Fruit fly (Drosophila melanogaster): ENCODE measurements around the gene CG11722.

CG11722 gene

DNA sequence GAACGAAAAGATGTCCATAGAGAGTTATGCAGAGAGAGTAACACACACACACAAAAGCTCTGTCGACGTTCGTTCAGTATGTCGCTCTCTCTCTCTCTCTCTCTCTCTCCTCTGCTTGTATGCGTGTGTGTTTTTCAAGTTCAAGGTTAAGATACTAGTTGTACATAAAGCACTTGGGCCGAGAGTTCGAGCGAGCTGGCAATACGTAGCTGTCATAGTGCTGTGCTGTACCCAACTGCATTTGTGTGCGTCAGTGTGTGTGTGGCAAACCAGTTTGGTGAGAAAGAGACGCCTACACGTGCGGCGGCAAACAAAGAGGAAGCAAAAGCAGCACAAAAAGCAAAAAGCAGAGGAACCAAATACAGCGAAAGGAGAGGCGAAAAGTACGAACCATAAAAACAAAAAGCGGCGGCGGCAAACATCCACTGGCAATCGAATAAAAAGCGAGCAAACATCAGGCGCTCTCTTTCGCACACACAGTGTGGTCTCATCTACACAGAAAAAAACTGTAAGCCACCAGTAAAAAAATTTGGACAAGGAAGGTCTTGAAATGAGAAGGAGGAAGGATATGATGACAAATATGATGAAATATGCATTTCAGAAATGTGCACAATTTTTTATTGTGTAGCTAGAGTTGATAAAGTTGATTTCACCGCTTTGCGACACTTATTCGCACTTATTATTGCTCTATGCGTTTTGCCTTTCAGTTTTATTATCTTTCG, 42.0 kb upstream of the CG11722 start (continued):
- 0 out of 2 replicates have a peak, but pooled peaks have one; percentile 18 for TF ChIP-seq aop (GFP tag; IDR thresholded peaks at IDR 0.05)
- peak; percentile 62 for TF ChIP-seq grau (tag; optimal IDR thresholded peaks at IDR 0.05)
- TF ChIP-seq ci (GFP tag; IDR thresholded peaks at IDR 0.05), result peak; percentile 62; the same call in 2 of the 3 replicates
- no peak for TF ChIP-seq fd3F (GFP tag; optimal IDR thresholded peaks at IDR 0.05)
- no peak for TF ChIP-seq tap (tag; optimal IDR thresholded peaks at IDR 0.05)
- TF ChIP-seq pros (GFP tag; optimal IDR thresholded peaks at IDR 0.05), result peak; percentile 80
- TF ChIP-seq Dref (GFP tag; IDR thresholded peaks at IDR 0.05), result no peak
- TF ChIP-seq lov (optimal IDR thresholded peaks at IDR 0.05), result no peak
- no peak for TF ChIP-seq lov (GFP tag; IDR thresholded peaks at IDR 0.05)
- no peak for TF ChIP-seq fd64A (GFP tag; optimal IDR thresholded peaks at IDR 0.05)
- no peak for TF ChIP-seq CG10565 (GFP tag; optimal IDR thresholded peaks at IDR 0.05)
- peak; percentile 68 for TF ChIP-seq sd (tag; optimal IDR thresholded peaks at IDR 0.05)
- peak; percentile 70 for TF ChIP-seq CG9727 (GFP tag; optimal IDR thresholded peaks at IDR 0.05)
- TF ChIP-seq row (GFP tag; IDR thresholded peaks at IDR 0.05), result peak; percentile 66
- TF ChIP-seq hkb (optimal IDR thresholded peaks at IDR 0.05), result no peak
- TF ChIP-seq hkb (GFP tag; IDR thresholded peaks at IDR 0.05), result peak; percentile 58
- peak; percentile 39 for TF ChIP-seq disco-r (GFP tag; optimal IDR thresholded peaks at IDR 0.05)
- TF ChIP-seq CG7839 (tag; optimal IDR thresholded peaks at IDR 0.05), result peak; percentile 69
- peak; percentile 16; the same call in 1 of the 3 replicates for TF ChIP-seq gce (GFP tag; IDR thresholded peaks at IDR 0.05)
- peak; percentile 75 for TF ChIP-seq Hsf (GFP tag; optimal IDR thresholded peaks at IDR 0.05)
- TF ChIP-seq CG34224 (GFP tag; IDR thresholded peaks at IDR 0.05; ENCODE audit: partially characterized antibody), result no peak
- TF ChIP-seq caup (GFP tag; optimal IDR thresholded peaks at IDR 0.05; ENCODE audit: severe bottlenecking), result peak; percentile 41
- no peak for TF ChIP-seq B-H1 (GFP tag; IDR thresholded peaks at IDR 0.05)
- TF ChIP-seq D19B (GFP tag; optimal IDR thresholded peaks at IDR 0.05), result peak; percentile 39
- TF ChIP-seq CG10431 (GFP tag; optimal IDR thresholded peaks at IDR 0.05), result no peak
- TF ChIP-seq CG5180 (GFP tag; optimal IDR thresholded peaks at IDR 0.05), result no peak
- peak; percentile 82 for TF ChIP-seq lbe (GFP tag; optimal IDR thresholded peaks at IDR 0.05)
- TF ChIP-seq CHES-1-like (GFP tag; optimal IDR thresholded peaks at IDR 0.05), result peak; percentile 67
- TF ChIP-seq CG12299 (tag; optimal IDR thresholded peaks at IDR 0.05), result no peak
- TF ChIP-seq CG17359 (tag; optimal IDR thresholded peaks at IDR 0.05), result peak; percentile 62
- TF ChIP-seq CG10543 (GFP tag; optimal IDR thresholded peaks at IDR 0.05), result no peak
- peak; percentile 72 for TF ChIP-seq CG30403 (GFP tag; optimal IDR thresholded peaks at IDR 0.05)
- TF ChIP-seq CG8281 (tag; optimal IDR thresholded peaks at IDR 0.05), result no peak
- TF ChIP-seq CG33557 (GFP tag; optimal IDR thresholded peaks at IDR 0.05), result no peak
- TF ChIP-seq sima (GFP tag; optimal IDR thresholded peaks at IDR 0.05), result no peak
- TF ChIP-seq CG14860 (GFP tag; IDR thresholded peaks at IDR 0.05; ENCODE audit: partially characterized antibody), result no peak
- TF ChIP-seq lola (GFP tag; optimal IDR thresholded peaks at IDR 0.05), result no peak
- peak; percentile 43 for TF ChIP-seq Deaf1 (tag; optimal IDR thresholded peaks at IDR 0.05)
- no peak for TF ChIP-seq Hey (tag; optimal IDR thresholded peaks at IDR 0.05)
- TF ChIP-seq CG11695 (GFP tag; IDR thresholded peaks at IDR 0.05), result no peak
- TF ChIP-seq CG8944 (GFP tag; optimal IDR thresholded peaks at IDR 0.05), result peak; percentile 69
- peak; percentile 60 for TF ChIP-seq ATbp (GFP tag; optimal IDR thresholded peaks at IDR 0.05)
- peak; percentile 51 for TF ChIP-seq CG11398 (GFP tag; optimal IDR thresholded peaks at IDR 0.05)
- TF ChIP-seq CG4820 (GFP tag; optimal IDR thresholded peaks at IDR 0.05), result peak; percentile 53
- no peak for TF ChIP-seq CG10274 (GFP tag; optimal IDR thresholded peaks at IDR 0.05)
- TF ChIP-seq Asciz (GFP tag; optimal IDR thresholded peaks at IDR 0.05), result peak; percentile 51
- peak; percentile 87 for TF ChIP-seq abd-A (tag; optimal IDR thresholded peaks at IDR 0.05)
- TF ChIP-seq Pdp1 (GFP tag; optimal IDR thresholded peaks at IDR 0.05), result peak; percentile 62 to 79
- no peak; the same call in 1 of the 2 replicates for TF ChIP-seq esg (GFP tag; conservative IDR thresholded peaks at IDR 0.05)

Measured in whole organism, embryonic.